Worm (Caenorhabditis elegans) whole organism, L4 larva: ENCODE measurements around the gene W06H8.2.

Source experiments
- F10B5.3 ChIP-seq: sonication (generic microtip); optimal IDR thresholded peaks from 2 replicates; lab custom pipeline; 2016; ENCODE audit warnings: mild to moderate bottlenecking, missing genetic modification characterization, missing compliant biosample characterization
- T20F7.1 ChIP-seq: fragments of 200-800 bp; sonication (Bioruptor generic); optimal IDR thresholded peaks from 2 replicates; lab custom pipeline; 2018; ENCODE audit warnings: mild to moderate bottlenecking, missing genetic modification characterization, missing compliant biosample characterization
- Y105C5A.15 ChIP-seq: fragments of 200-800 bp; sonication (Bioruptor generic); IDR thresholded peaks from 2 replicates; pipeline ENCODE4 v1.3.6; 2022; ENCODE audit warnings: missing genetic modification characterization, missing compliant biosample characterization
- Y75B8A.6 ChIP-seq: fragments of 200-800 bp; sonication (Bioruptor generic); IDR thresholded peaks from 2 replicates; pipeline ENCODE4 v1.3.6; 2022; ENCODE audit warnings: missing genetic modification reagents, missing genetic modification characterization, missing compliant biosample characterization
- aha-1 ChIP-seq: fragments of 150-350 bp; peaks from one replicate; lab custom pipeline; 2014; ENCODE audit warnings: missing biosample characterization, missing genetic modification characterization
- ama-1 ChIP-seq: fragments of 150-350 bp; optimal IDR thresholded peaks from 2 replicates; lab custom pipeline; 2014; ENCODE audit warnings: inconsistent platforms, mixed read lengths
- arid-1 ChIP-seq: fragments of 200-800 bp; sonication (Bioruptor generic); conservative IDR thresholded peaks from 2 replicates; pipeline ENCODE4 v1.3.6; 2022; ENCODE audit warnings: missing genetic modification reagents, missing genetic modification characterization, missing compliant biosample characterization
- attf-4 ChIP-seq: sonication (generic microtip); optimal IDR thresholded peaks from 3 replicates; lab custom pipeline; 2017; ENCODE audit warnings: missing biosample characterization, missing genetic modification characterization
- ceh-44 ChIP-seq: fragments of 200-800 bp; sonication (Bioruptor generic); IDR thresholded peaks from 2 replicates; pipeline ENCODE4 v1.3.6; 2022; ENCODE audit warnings: missing genetic modification reagents, missing genetic modification characterization, missing compliant biosample characterization
- ctbp-1 ChIP-seq: fragments of 200-800 bp; sonication (Bioruptor generic); IDR thresholded peaks from 2 replicates; pipeline ENCODE4 v1.3.6; 2022; ENCODE audit warnings: missing genetic modification reagents, missing genetic modification characterization, missing compliant biosample characterization
- daf-12 ChIP-seq: fragments of 150-350 bp; optimal IDR thresholded peaks from 2 replicates; lab custom pipeline; 2014; ENCODE audit warnings: missing biosample characterization, missing genetic modification reagents, missing genetic modification characterization
- daf-19 ChIP-seq: fragments of 200-800 bp; sonication (Bioruptor generic); conservative IDR thresholded peaks from 2 replicates; pipeline ENCODE4 v1.3.6; 2022; ENCODE audit warnings: missing genetic modification characterization, missing compliant biosample characterization
- duxl-1 ChIP-seq: sonication (generic microtip); optimal IDR thresholded peaks from 2 replicates; lab custom pipeline; 2016; ENCODE audit warnings: mild to moderate bottlenecking, missing genetic modification characterization, moderate library complexity, missing compliant biosample characterization; ENCODE audit not compliant: poor library complexity
- dve-1 ChIP-seq: sonication (generic microtip); optimal IDR thresholded peaks from 2 replicates; lab custom pipeline; 2017; ENCODE audit warnings: antibody characterized with exemption, mild to moderate bottlenecking, missing genetic modification characterization, missing compliant biosample characterization; ENCODE audit not compliant: insufficient read depth
- egl-27 ChIP-seq: sonication (generic microtip); optimal IDR thresholded peaks from 3 replicates; lab custom pipeline; 2017; ENCODE audit warnings: missing biosample characterization, missing genetic modification reagents, missing genetic modification characterization
- egl-43 ChIP-seq: fragments of 200-800 bp; sonication (Bioruptor generic); IDR thresholded peaks from 2 replicates; pipeline ENCODE4 v1.3.6; 2022; ENCODE audit warnings: missing genetic modification reagents, missing genetic modification characterization, missing compliant biosample characterization
- fkh-10 ChIP-seq: fragments of 150-350 bp; optimal IDR thresholded peaks from 2 replicates; lab custom pipeline; 2014; ENCODE audit warnings: missing biosample characterization, missing genetic modification reagents, missing genetic modification characterization
- hlh-11 ChIP-seq: fragments of 200-800 bp; sonication (Bioruptor generic); optimal IDR thresholded peaks from 2 replicates; lab custom pipeline; 2018; ENCODE audit warnings: mild to moderate bottlenecking, missing genetic modification characterization, missing compliant biosample characterization
- hlh-30 ChIP-seq: sonication (generic microtip); optimal IDR thresholded peaks from 2 replicates; lab custom pipeline; 2017; ENCODE audit warnings: antibody characterized with exemption, mild to moderate bottlenecking, missing genetic modification characterization, missing compliant biosample characterization; ENCODE audit not compliant: insufficient read depth
- hmg-1.1 ChIP-seq: fragments of 200-800 bp; sonication (Bioruptor generic); IDR thresholded peaks from 2 replicates; pipeline ENCODE4 v1.3.6; 2022; ENCODE audit warnings: missing genetic modification reagents, missing genetic modification characterization, missing compliant biosample characterization
- lin-1 ChIP-seq: fragments of 200-800 bp; sonication (Bioruptor generic); IDR thresholded peaks from 2 replicates; pipeline ENCODE4 v1.3.6; 2022; ENCODE audit warnings: missing genetic modification reagents, missing genetic modification characterization, missing compliant biosample characterization
- lin-13 ChIP-seq: fragments of 150-350 bp; optimal IDR thresholded peaks from 2 replicates; lab custom pipeline; 2014; ENCODE audit warnings: missing biosample characterization, missing genetic modification reagents, missing genetic modification characterization
- lin-29 ChIP-seq: fragments of 200-800 bp; sonication (Bioruptor generic); IDR thresholded peaks from 2 replicates; pipeline ENCODE4 v1.3.6; 2022; ENCODE audit warnings: missing genetic modification reagents, missing genetic modification characterization, missing compliant biosample characterization
- lin-38 ChIP-seq: fragments of 200-800 bp; sonication (Bioruptor generic); IDR thresholded peaks from 2 replicates; pipeline ENCODE4 v1.3.6; 2022; ENCODE audit warnings: missing genetic modification reagents, missing genetic modification characterization, missing compliant biosample characterization
- lin-39 ChIP-seq: fragments of 150-350 bp; optimal IDR thresholded peaks from 2 replicates; lab custom pipeline; 2014; ENCODE audit warnings: missing biosample characterization, missing genetic modification reagents, missing genetic modification characterization
- mep-1 ChIP-seq: fragments of 150-350 bp; sonication (generic microtip); optimal IDR thresholded peaks from 3 replicates; lab custom pipeline; 2014; ENCODE audit warnings: missing biosample characterization, missing genetic modification characterization
- mxl-2 ChIP-seq: fragments of 200-800 bp; sonication (Bioruptor generic); conservative IDR thresholded peaks from 2 replicates; pipeline ENCODE4 v1.3.6; 2022; ENCODE audit warnings: missing genetic modification reagents, missing genetic modification characterization, missing compliant biosample characterization
- nhr-10 ChIP-seq: fragments of 150-350 bp; optimal IDR thresholded peaks from 2 replicates; lab custom pipeline; 2014; ENCODE audit warnings: missing biosample characterization, missing genetic modification characterization
- nhr-102 ChIP-seq: sonication (generic microtip); optimal IDR thresholded peaks from 2 replicates; lab custom pipeline; 2016; ENCODE audit warnings: mild to moderate bottlenecking, missing genetic modification characterization, moderate library complexity, missing compliant biosample characterization
- nhr-28 ChIP-seq: fragments of 150-350 bp; optimal IDR thresholded peaks from 2 replicates; lab custom pipeline; 2014; ENCODE audit warnings: missing biosample characterization, missing genetic modification characterization
- nhr-48 ChIP-seq: sonication (generic microtip); optimal IDR thresholded peaks from 2 replicates; lab custom pipeline; 2016; ENCODE audit warnings: mild to moderate bottlenecking, missing genetic modification characterization, missing compliant biosample characterization
- nhr-6 ChIP-seq: fragments of 150-350 bp; optimal IDR thresholded peaks from 2 replicates; lab custom pipeline; 2014; ENCODE audit warnings: missing biosample characterization, missing genetic modification characterization
- php-3 ChIP-seq: fragments of 200-800 bp; sonication (Bioruptor generic); IDR thresholded peaks from 2 replicates; pipeline ENCODE4 v1.3.6; 2022; ENCODE audit warnings: missing genetic modification reagents, missing genetic modification characterization, missing compliant biosample characterization
- pqm-1 ChIP-seq: sonication (generic microtip); optimal IDR thresholded peaks from 2 replicates; lab custom pipeline; 2017; ENCODE audit warnings: missing biosample characterization, missing genetic modification characterization
- sdz-12 ChIP-seq: fragments of 200-800 bp; sonication (Bioruptor generic); optimal IDR thresholded peaks from 2 replicates; lab custom pipeline; 2018; ENCODE audit warnings: mild to moderate bottlenecking, missing genetic modification characterization, missing compliant biosample characterization
- snpc-1.2 ChIP-seq: fragments of 200-800 bp; sonication (Bioruptor generic); IDR thresholded peaks from 2 replicates; pipeline ENCODE4 v1.3.6; 2022; ENCODE audit warnings: missing genetic modification reagents, missing genetic modification characterization, missing compliant biosample characterization
- spr-3 ChIP-seq: fragments of 200-800 bp; sonication (Bioruptor generic); optimal IDR thresholded peaks from 2 replicates; lab custom pipeline; 2018; ENCODE audit warnings: mild to moderate bottlenecking, missing genetic modification characterization, missing compliant biosample characterization
- vab-7 ChIP-seq: fragments of 200-800 bp; sonication (Bioruptor generic); IDR thresholded peaks from 2 replicates; pipeline ENCODE4 v1.3.6; 2022; ENCODE audit warnings: missing genetic modification reagents, missing genetic modification characterization, missing compliant biosample characterization
- zag-1 ChIP-seq: fragments of 150-350 bp; optimal IDR thresholded peaks from 2 replicates; lab custom pipeline; 2014; ENCODE audit warnings: missing biosample characterization, missing genetic modification characterization
- zfp-2 ChIP-seq: sonication (generic microtip); optimal IDR thresholded peaks from 2 replicates; lab custom pipeline; 2016; ENCODE audit warnings: mild to moderate bottlenecking, missing genetic modification characterization, missing compliant biosample characterization
- zip-11 ChIP-seq: fragments of 200-800 bp; sonication (Bioruptor generic); IDR thresholded peaks from 2 replicates; pipeline ENCODE4 v1.3.6; 2022; ENCODE audit warnings: missing genetic modification characterization, missing compliant biosample characterization
- zip-2 ChIP-seq: fragments of 150-350 bp; optimal IDR thresholded peaks from 2 replicates; lab custom pipeline; 2014; ENCODE audit warnings: missing biosample characterization, missing genetic modification characterization

The W06H8.2 gene

ce11 chrV:6228400-6228895 is 21.9 kb downstream of the W06H8.2 start (continued):
- peak; percentile 42 for TF ChIP-seq hlh-11
- no peak for TF ChIP-seq daf-19 (GFP tag; lab: Robert Waterston, UW)
- 0 out of 2 replicates have a peak, but pooled peaks have one; percentile 13 for TF ChIP-seq egl-43
- peak; percentile 22 for TF ChIP-seq zag-1
- TF ChIP-seq duxl-1 (tag; lab: Kevin White, UChicago): peak; percentile 18
- TF ChIP-seq hlh-30: peak; percentile 65
- TF ChIP-seq lin-13 (GFP tag; lab: Kevin White, UChicago): peak; percentile 63
- peak; percentile 14 for TF ChIP-seq mep-1
- TF ChIP-seq attf-4 (tag; lab: Kevin White, UChicago): no peak
- peak; percentile 7 for TF ChIP-seq nhr-6 (tag; lab: Kevin White, UChicago)
- no peak for TF ChIP-seq nhr-48 (tag; lab: Kevin White, UChicago)
- TF ChIP-seq F10B5.3 (tag; lab: Kevin White, UChicago): no peak
- TF ChIP-seq daf-12 (tag; lab: Kevin White, UChicago): no peak
- TF ChIP-seq nhr-28 (tag; lab: Kevin White, UChicago): peak; percentile 28
- TF ChIP-seq nhr-102 (tag; lab: Kevin White, UChicago): no peak
- TF ChIP-seq dve-1 (tag; lab: Kevin White, UChicago): peak; percentile 48
- TF ChIP-seq ctbp-1 (GFP tag; lab: Robert Waterston, UW): no peak
- TF ChIP-seq spr-3: no peak
- TF ChIP-seq aha-1 (tag; lab: Kevin White, UChicago): peak; percentile 97
- TF ChIP-seq hmg-1.1: peak; percentile 52
- TF ChIP-seq egl-27 (tag; lab: Kevin White, UChicago): no peak
- peak; percentile 79 for TF ChIP-seq nhr-10 (tag; lab: Kevin White, UChicago)
- TF ChIP-seq pqm-1: no peak
- 0 out of 2 replicates have a peak, but pooled peaks have one; percentile 4 for TF ChIP-seq Y105C5A.15 (GFP tag; lab: Robert Waterston, UW)
- TF ChIP-seq ceh-44 (GFP tag; lab: Robert Waterston, UW): 0 out of 2 replicates have a peak, but pooled peaks have one; percentile 34
- 0 out of 2 replicates have a peak, but pooled peaks have one; percentile 7 for TF ChIP-seq lin-1
- peak; percentile 51; the same call in 1 of the 2 replicates for TF ChIP-seq Y75B8A.6

- TF ChIP-seq zip-2 (tag; lab: Kevin White, UChicago) (peak; percentile 16), zip-11 (GFP tag; lab: Robert Waterston, UW) (no peak), snpc-1.2 (GFP tag; lab: Robert Waterston, UW) (0 out of 2 replicates have a peak, but pooled peaks have one; percentile 18), fkh-10 (GFP tag; lab: Kevin White, UChicago) (peak; percentile 3), nhr-102 (tag; lab: Kevin White, UChicago) (no peak), sdz-12 (GFP tag; lab: Kevin White, UChicago) (no peak), lin-1 (0 out of 2 replicates have a peak, but pooled peaks have one; percentile 3), lin-39 (tag; lab: Kevin White, UChicago) (no peak), vab-7 (GFP tag; lab: Robert Waterston, UW) (no peak), Y105C5A.15 (GFP tag; lab: Robert Waterston, UW) (0 out of 2 replicates have a peak, but pooled peaks have one; percentile 29), arid-1 (GFP tag; lab: Robert Waterston, UW) (no peak), T20F7.1 (no peak), mxl-2 (GFP tag; lab: Robert Waterston, UW) (no peak), lin-29 (no peak), lin-38 (GFP tag; lab: Robert Waterston, UW) (no peak), zag-1 (no peak), zfp-2 (tag; lab: Kevin White, UChicago) (no peak), nhr-6 (tag; lab: Kevin White, UChicago) (peak; percentile 66), php-3 (GFP tag; lab: Robert Waterston, UW) (no peak), egl-27 (tag; lab: Kevin White, UChicago) (no peak), daf-12 (tag; lab: Kevin White, UChicago) (no peak), ama-1 (lab: Kevin White, UChicago) (no peak)
Measured at ce11 chrV:6228920-6229456, 22.4 kb downstream of the W06H8.2 start.
